Worm (Caenorhabditis elegans): Measurements from ENCODE around the gene tofu-6.
A peak's percentile ranks its signal among the peaks of the same experiment; 100 is the strongest.

Gene tofu-6

ce11 chrII:5426470-5426869 lies 5.4 kb downstream of the tofu-6 start:
- TF ChIP-seq lsy-2 (tag; optimal IDR thresholded peaks at IDR 0.05) (no peak), ztf-11 (tag; optimal IDR thresholded peaks at IDR 0.05) (no peak), ceh-43 (GFP tag; optimal IDR thresholded peaks at IDR 0.05) (no peak), ces-1 (GFP tag; optimal IDR thresholded peaks at IDR 0.05) (no peak), ham-2 (GFP tag; optimal IDR thresholded peaks at IDR 0.05) (no peak), lin-32 (GFP tag; optimal IDR thresholded peaks at IDR 0.05) (no peak), nhr-12 (tag; optimal IDR thresholded peaks at IDR 0.05) (no peak), sptf-1 (tag; optimal IDR thresholded peaks at IDR 0.05) (no peak), mab-5 (tag; optimal IDR thresholded peaks at IDR 0.05) (no peak)

DNA sequence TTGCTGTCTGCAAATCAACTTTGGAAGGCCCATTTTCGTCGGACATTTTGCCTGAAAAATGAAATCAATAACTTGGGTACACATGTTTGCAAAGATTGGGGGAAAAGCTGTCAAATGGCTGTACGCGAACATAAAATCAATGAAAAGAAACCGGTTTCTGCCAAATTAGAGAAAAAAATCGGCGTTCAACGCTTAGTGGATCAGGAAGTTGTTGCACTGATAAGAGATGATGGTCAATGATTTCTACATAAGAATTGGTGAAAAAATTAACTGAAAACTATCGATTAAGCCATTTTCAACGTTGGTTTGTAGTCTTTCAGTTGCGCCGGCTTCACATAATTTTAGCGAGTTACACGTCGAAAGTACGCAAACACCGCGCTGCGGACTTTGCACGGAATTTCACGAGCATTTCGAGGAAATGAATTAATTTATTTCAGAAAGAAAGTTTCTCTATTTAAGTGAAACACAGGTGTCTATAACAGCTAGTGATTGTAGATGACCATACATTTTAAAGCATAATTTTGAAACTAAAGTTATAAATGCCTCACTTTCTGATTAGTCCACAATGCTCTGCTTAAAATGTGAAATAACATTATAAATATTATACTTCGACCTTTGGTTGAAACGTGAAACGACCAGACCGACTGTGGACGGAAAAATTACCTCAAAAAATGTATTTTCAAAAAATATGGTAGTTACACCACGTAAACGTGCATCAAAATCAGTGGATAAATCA lies 8.6 kb downstream of the tofu-6 start, which contains the start of the genes F07F6.4 and F07F6.2:
TSS of gene F07F6.4 (minus strand) at position 51 of the 736 bp plus-strand sequence.
TSS of gene F07F6.2 (plus strand) at position 686 of the 736 bp plus-strand sequence.
- TF ChIP-seq unc-62 (GFP tag; optimal IDR thresholded peaks at IDR 0.05) (no peak), lin-13 (tag; optimal IDR thresholded peaks at IDR 0.05) (no peak), mab-5 (tag; optimal IDR thresholded peaks at IDR 0.05) (no peak), tbx-8 (GFP tag; optimal IDR thresholded peaks at IDR 0.05) (no peak), ceh-83 (GFP tag; optimal IDR thresholded peaks at IDR 0.05) (peak; percentile 19), ham-2 (GFP tag; optimal IDR thresholded peaks at IDR 0.05) (peak; percentile 0), mep-1 (tag; optimal IDR thresholded peaks at IDR 0.05) (peak; percentile 7)

DNA sequence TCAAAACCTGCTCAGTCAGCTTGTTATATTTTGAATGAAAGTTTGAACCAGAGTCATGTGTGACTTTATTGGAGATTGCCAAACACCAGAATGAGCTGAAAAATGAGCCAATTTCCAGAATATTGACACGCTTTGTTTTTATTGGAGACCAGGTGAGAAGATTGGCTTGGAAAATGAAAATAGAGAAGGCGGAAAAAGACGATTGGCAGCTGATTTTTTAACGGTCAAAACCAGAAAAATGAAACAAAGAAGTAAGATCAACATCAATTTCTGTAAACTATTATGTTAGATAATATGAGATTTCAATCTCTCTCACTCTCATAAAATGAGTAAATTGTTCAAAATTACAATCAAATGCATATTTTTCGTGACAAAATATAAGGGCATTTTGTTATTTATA lies 12.0 kb downstream of the tofu-6 start, which contains the start of gene srx-114:
TSS of gene srx-114 (minus strand) at position 101 of the 400 bp plus-strand sequence.
- TF ChIP-seq unc-62 (GFP tag; optimal IDR thresholded peaks at IDR 0.05) (no peak), nhr-12 (tag; optimal IDR thresholded peaks at IDR 0.05) (no peak), nhr-237 (tag; optimal IDR thresholded peaks at IDR 0.05) (no peak), blmp-1 (tag; optimal IDR thresholded peaks at IDR 0.05) (no peak), elt-3 (tag; optimal IDR thresholded peaks at IDR 0.05) (no peak), hlh-1 (tag; optimal IDR thresholded peaks at IDR 0.05) (no peak), zip-8 (tag; optimal IDR thresholded peaks at IDR 0.05) (no peak), ces-1 (GFP tag; optimal IDR thresholded peaks at IDR 0.05) (no peak), bed-3 (GFP tag; optimal IDR thresholded peaks at IDR 0.05) (no peak), cnd-1 (tag; optimal IDR thresholded peaks at IDR 0.05) (no peak), ceh-43 (GFP tag; optimal IDR thresholded peaks at IDR 0.05) (no peak), mep-1 (tag; optimal IDR thresholded peaks at IDR 0.05) (no peak), tbx-8 (GFP tag; optimal IDR thresholded peaks at IDR 0.05) (no peak), ceh-39 (tag; optimal IDR thresholded peaks at IDR 0.05) (no peak), flh-1 (GFP tag; optimal IDR thresholded peaks at IDR 0.05) (no peak)

- TF ChIP-seq unc-120 (tag; optimal IDR thresholded peaks at IDR 0.05; ENCODE audit: poor library complexity, severe bottlenecking): no peak
- TF ChIP-seq elt-1 (tag; optimal IDR thresholded peaks at IDR 0.05; ENCODE audit: borderline replicate concordance, insufficient read depth): no peak
- TF ChIP-seq unc-62 (GFP tag; optimal IDR thresholded peaks at IDR 0.05): no peak
- TF ChIP-seq lin-13 (tag; optimal IDR thresholded peaks at IDR 0.05): no peak
- no peak for TF ChIP-seq ztf-11 (tag; optimal IDR thresholded peaks at IDR 0.05)
- no peak for TF ChIP-seq unc-39 (tag; optimal IDR thresholded peaks at IDR 0.05)
- no peak for TF ChIP-seq nhr-28 (tag; optimal IDR thresholded peaks at IDR 0.05)
- TF ChIP-seq flh-1 (GFP tag; optimal IDR thresholded peaks at IDR 0.05): no peak
- no peak for TF ChIP-seq snpc-4 (tag; optimal IDR thresholded peaks at IDR 0.05)
- TF ChIP-seq mls-2 (tag; optimal IDR thresholded peaks at IDR 0.05): no peak
- no peak for TF ChIP-seq lsy-2 (tag; optimal IDR thresholded peaks at IDR 0.05)
- TF ChIP-seq mab-5 (tag; optimal IDR thresholded peaks at IDR 0.05): no peak
- no peak for TF ChIP-seq ces-1 (GFP tag; optimal IDR thresholded peaks at IDR 0.05)
- no peak for TF ChIP-seq nhr-2 (tag; optimal IDR thresholded peaks at IDR 0.05)
- TF ChIP-seq sem-2 (GFP tag; optimal IDR thresholded peaks at IDR 0.05): no peak
- TF ChIP-seq nhr-237 (tag; optimal IDR thresholded peaks at IDR 0.05): no peak
- TF ChIP-seq ham-2 (GFP tag; optimal IDR thresholded peaks at IDR 0.05): no peak
Observed at ce11 chrII:5436833-5437232, 15.8 kb downstream of the tofu-6 start, which contains the start of gene dct-5. dct-5 (minus strand) TSS chrII:5436933.

DNA sequence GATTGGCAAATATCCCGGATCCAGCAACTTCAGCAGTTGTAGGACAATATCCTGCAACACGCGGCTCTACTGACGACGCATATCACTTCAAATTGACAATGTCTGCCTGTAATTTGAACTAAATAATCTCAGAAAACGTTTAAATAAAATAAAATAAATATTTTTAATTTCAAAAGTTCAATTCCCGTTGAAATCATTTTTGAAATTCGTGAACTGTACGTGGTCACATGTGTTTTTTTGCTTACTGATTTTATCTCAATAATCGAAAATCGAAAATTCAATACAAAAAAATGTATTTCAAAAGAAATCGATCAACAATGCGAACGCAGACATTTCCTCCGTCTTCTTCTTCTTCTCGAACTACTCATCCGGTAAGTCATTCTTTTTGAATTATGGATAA lies 16.5 kb downstream of the tofu-6 start, which contains the start of gene F07F6.1:
TSS of gene F07F6.1 (plus strand) at position 301 of the 400 bp plus-strand sequence.
- no peak for TF ChIP-seq snpc-4 (tag; optimal IDR thresholded peaks at IDR 0.05)
- TF ChIP-seq elt-1 (tag; optimal IDR thresholded peaks at IDR 0.05; ENCODE audit: borderline replicate concordance, insufficient read depth): no peak
- no peak for TF ChIP-seq sem-2 (GFP tag; optimal IDR thresholded peaks at IDR 0.05)
- TF ChIP-seq nhr-76 (tag; optimal IDR thresholded peaks at IDR 0.05): no peak
- no peak for TF ChIP-seq ztf-11 (tag; optimal IDR thresholded peaks at IDR 0.05)
- TF ChIP-seq lsy-2 (tag; optimal IDR thresholded peaks at IDR 0.05): no peak
- no peak for TF ChIP-seq ceh-39 (tag; optimal IDR thresholded peaks at IDR 0.05)
- TF ChIP-seq drap-1 (GFP tag; optimal IDR thresholded peaks at IDR 0.05): no peak
- no peak for TF ChIP-seq unc-62 (GFP tag; optimal IDR thresholded peaks at IDR 0.05)
